Worm (Caenorhabditis elegans): Measurements from ENCODE around the gene mup-4.

- no peak for TF ChIP-seq T26A8.4 (GFP tag; IDR thresholded peaks at IDR 0.05)
- no peak for TF ChIP-seq ceh-82 (tag; optimal IDR thresholded peaks at IDR 0.05)
- TF ChIP-seq ztf-11 (tag; optimal IDR thresholded peaks at IDR 0.05), result no peak
- TF ChIP-seq jun-1 (tag; optimal IDR thresholded peaks at IDR 0.05), result no peak
- TF ChIP-seq hlh-11 (tag; optimal IDR thresholded peaks at IDR 0.05), result no peak
- TF ChIP-seq dve-1 (tag; optimal IDR thresholded peaks at IDR 0.05; ENCODE audit: insufficient read depth), result no peak
- TF ChIP-seq mep-1 (tag; optimal IDR thresholded peaks at IDR 0.05), result no peak
- no peak for TF ChIP-seq unc-62 (GFP tag; optimal IDR thresholded peaks at IDR 0.05 in 1 of 2)
- TF ChIP-seq unc-62 (tag; optimal IDR thresholded peaks at IDR 0.05), result no peak
- no peak for TF ChIP-seq Y105C5A.15 (GFP tag; IDR thresholded peaks at IDR 0.05)
Observed at ce11 chrIII:7506983-7507382, 18.1 kb upstream of the mup-4 start.

Data from whole organism, L4 larva.